Fruit fly (Drosophila melanogaster) S2 (cell line): ENCODE measurements around the gene CG42525.

ENCODE experiments used
- CG8478 ChIP-seq: fragments of >200 bp; optimal IDR thresholded peaks from 2 replicates; lab custom pipeline; 2018
- CTCF ChIP-seq, 2 experiments: fragments of >200 bp; optimal IDR thresholded peaks; 2 replicates each; lab custom pipeline; 2018

- TF ChIP-seq CTCF (optimal IDR thresholded peaks at IDR 0.05; lab: Kevin White, UChicago) (no peak), CG8478 (lab: Kevin White, UChicago) (no peak)
Measured at dm6 chr3L:3222643-3223389, 33.3 kb upstream of the CG42525 start, which contains the start of the genes RpL28 and eIF1.
